Fruit fly (Drosophila melanogaster) whole organism, embryonic: ENCODE results near the gene Pex5.

Experiments used
- Ada2b ChIP-seq: fragments of 200-800 bp; sonication (Bioruptor generic); IDR thresholded peaks from 2 replicates; pipeline ENCODE4 v1.3.6; 2022; ENCODE audit warnings: missing biosample characterization, missing genetic modification characterization
- B-H1 ChIP-seq: fragments of 200-800 bp; sonication (Bioruptor generic); IDR thresholded peaks from 3 replicates; pipeline ENCODE4 v1.3.6; 2022; ENCODE audit warnings: missing biosample characterization, missing genetic modification characterization
- Bdp1 ChIP-seq: fragments of 200-800 bp; sonication (Bioruptor generic); optimal IDR thresholded peaks from 3 replicates; lab custom pipeline; 2016; ENCODE audit warnings: missing biosample characterization, missing genetic modification characterization
- Bgb ChIP-seq: fragments of 200-800 bp; sonication (Bioruptor generic); IDR thresholded peaks from 2 replicates; pipeline ENCODE4 v1.3.6; 2022; ENCODE audit warnings: missing biosample characterization, missing genetic modification characterization; ENCODE audit not compliant: partially characterized antibody
- CG10431 ChIP-seq: fragments of 200-800 bp; sonication (Bioruptor generic); optimal IDR thresholded peaks from 3 replicates; lab custom pipeline; 2018; ENCODE audit warnings: missing biosample characterization, mild to moderate bottlenecking, missing genetic modification characterization
- CG10462 ChIP-seq: fragments of 200-800 bp; sonication (Bioruptor generic); optimal IDR thresholded peaks from 2 replicates; lab custom pipeline; 2016; ENCODE audit warnings: missing biosample characterization, missing genetic modification characterization
- CG12236 ChIP-seq: fragments of 200-800 bp; sonication (Bioruptor generic); optimal IDR thresholded peaks from 2 replicates; lab custom pipeline; 2016; ENCODE audit warnings: missing biosample characterization, missing genetic modification characterization
- CG13287 ChIP-seq: fragments of 200-800 bp; sonication (Bioruptor generic); IDR thresholded peaks from 2 replicates; pipeline ENCODE4 v1.3.6; 2022; ENCODE audit warnings: missing biosample characterization, missing genetic modification characterization; ENCODE audit not compliant: partially characterized antibody
- CG1602 ChIP-seq: fragments of 200-800 bp; sonication (Bioruptor generic); optimal IDR thresholded peaks from 3 replicates; lab custom pipeline; 2016; ENCODE audit warnings: missing biosample characterization, missing genetic modification characterization
- CG2129 ChIP-seq: fragments of 200-800 bp; sonication (Bioruptor generic); IDR thresholded peaks from 2 replicates; pipeline ENCODE4 v1.3.6; 2022; ENCODE audit warnings: missing biosample characterization, missing genetic modification characterization; ENCODE audit not compliant: partially characterized antibody
- CG30403 ChIP-seq: fragments of 200-800 bp; sonication (Bioruptor generic); optimal IDR thresholded peaks from 3 replicates; lab custom pipeline; 2016; ENCODE audit warnings: missing biosample characterization, missing genetic modification characterization
- CG30431 ChIP-seq: fragments of 200-800 bp; sonication (Bioruptor generic); optimal IDR thresholded peaks from 2 replicates; lab custom pipeline; 2017; ENCODE audit warnings: missing biosample characterization, missing genetic modification characterization
- CG32772 ChIP-seq: fragments of 200-800 bp; sonication (Bioruptor generic); IDR thresholded peaks from 2 replicates; pipeline ENCODE4 v1.3.6; 2022; ENCODE audit warnings: missing biosample characterization, missing genetic modification characterization
- CG6791 ChIP-seq: fragments of 200-800 bp; sonication (Bioruptor generic); IDR thresholded peaks from 3 replicates; pipeline ENCODE4 v1.3.6; 2022; ENCODE audit warnings: missing biosample characterization, missing genetic modification characterization; ENCODE audit not compliant: partially characterized antibody
- CG6854 ChIP-seq: fragments of 200-800 bp; sonication (Bioruptor generic); optimal IDR thresholded peaks from 3 replicates; lab custom pipeline; 2017; ENCODE audit warnings: missing biosample characterization, mild to moderate bottlenecking, missing genetic modification characterization
- CG8944 ChIP-seq: fragments of 200-800 bp; sonication (Bioruptor generic); optimal IDR thresholded peaks from 3 replicates; lab custom pipeline; 2016; ENCODE audit warnings: missing biosample characterization, missing genetic modification characterization
- Dbx ChIP-seq: fragments of 200-800 bp; sonication (Bioruptor generic); IDR thresholded peaks from 3 replicates; pipeline ENCODE4 v1.3.6; 2022; ENCODE audit warnings: missing biosample characterization, missing genetic modification characterization
- Dll ChIP-seq: fragments of 200-800 bp; sonication (Bioruptor generic); IDR thresholded peaks from 4 replicates; pipeline ENCODE4 v1.3.6; 2022; ENCODE audit warnings: missing biosample characterization, missing genetic modification characterization; ENCODE audit not compliant: partially characterized antibody
- Drgx ChIP-seq: fragments of 200-800 bp; sonication (Bioruptor generic); IDR thresholded peaks from 2 replicates; pipeline ENCODE4 v1.3.6; 2022; ENCODE audit warnings: missing biosample characterization, missing genetic modification characterization
- Eip74EF ChIP-seq, 2 experiments: fragments of 200-800 bp in 1 of 2; fragments of >200 bp in 1 of 2; sonication (Bioruptor generic) in 1 of 2; optimal IDR thresholded peaks; 2 replicates each; lab custom pipeline; 2017 to 2019; ENCODE audit warnings: missing biosample characterization in 2 of 2, missing genetic modification characterization in 2 of 2, mild to moderate bottlenecking in 1 of 2, moderate library complexity in 1 of 2
- HLH4C ChIP-seq: fragments of 200-800 bp; sonication (Bioruptor generic); IDR thresholded peaks from 3 replicates; pipeline ENCODE4 v1.3.6; 2022; ENCODE audit warnings: missing biosample characterization, missing genetic modification characterization; ENCODE audit not compliant: partially characterized antibody
- Hmr ChIP-seq: fragments of 200-800 bp; sonication (Bioruptor generic); optimal IDR thresholded peaks from 3 replicates; lab custom pipeline; 2017; ENCODE audit warnings: mild to moderate bottlenecking, missing biosample characterization, missing genetic modification reagents, missing genetic modification characterization
- Neu2 ChIP-seq: fragments of 200-800 bp; sonication (Bioruptor generic); optimal IDR thresholded peaks from 3 replicates; lab custom pipeline; 2016; ENCODE audit warnings: missing biosample characterization, missing genetic modification characterization, borderline replicate concordance
- Optix ChIP-seq: fragments of 200-800 bp; sonication (Bioruptor generic); IDR thresholded peaks from 3 replicates; pipeline ENCODE4 v1.3.6; 2022; ENCODE audit warnings: missing biosample characterization, missing genetic modification characterization
- Ravus ChIP-seq: fragments of 200-800 bp; sonication (Bioruptor generic); IDR thresholded peaks from 2 replicates; pipeline ENCODE4 v1.3.6; 2022; ENCODE audit warnings: missing biosample characterization, missing genetic modification characterization
- Sox100B ChIP-seq: fragments of 200-800 bp; sonication (Bioruptor generic); optimal IDR thresholded peaks from 3 replicates; lab custom pipeline; 2018; ENCODE audit warnings: missing biosample characterization, mild to moderate bottlenecking, missing genetic modification characterization
- Spps ChIP-seq: fragments of 200-800 bp; sonication (Bioruptor generic); optimal IDR thresholded peaks from 2 replicates; lab custom pipeline; 2018; ENCODE audit warnings: missing biosample characterization, mild to moderate bottlenecking, missing genetic modification characterization
- Usf ChIP-seq: fragments of 200-800 bp; sonication (Bioruptor generic); optimal IDR thresholded peaks from 2 replicates; lab custom pipeline; 2017; ENCODE audit warnings: missing genotype, missing biosample characterization, missing genetic modification characterization
- crc ChIP-seq: fragments of 200-800 bp; sonication (Bioruptor generic); optimal IDR thresholded peaks from 2 replicates; lab custom pipeline; 2016; ENCODE audit warnings: missing biosample characterization, missing genetic modification characterization
- dm ChIP-seq: fragments of 200-800 bp; sonication (Bioruptor generic); optimal IDR thresholded peaks from 3 replicates; lab custom pipeline; 2016; ENCODE audit warnings: missing biosample characterization, missing genetic modification characterization
- dysf ChIP-seq: fragments of 200-800 bp; sonication (Bioruptor generic); IDR thresholded peaks from 3 replicates; pipeline ENCODE4 v1.3.6; 2022; ENCODE audit warnings: missing biosample characterization, missing genetic modification characterization
- ftz-f1 ChIP-seq: fragments of 200-800 bp; sonication (Bioruptor generic); optimal IDR thresholded peaks from 2 replicates; lab custom pipeline; 2016; ENCODE audit warnings: missing biosample characterization, missing genetic modification characterization
- gro ChIP-seq: fragments of 200-800 bp; sonication (Bioruptor generic); optimal IDR thresholded peaks from 2 replicates; lab custom pipeline; 2016; ENCODE audit warnings: missing biosample characterization, missing genetic modification characterization
- insv ChIP-seq, 2 experiments: fragments of 200-800 bp; sonication (Bioruptor generic); optimal IDR thresholded peaks; 3 replicates each; lab custom pipeline; 2016 to 2018; ENCODE audit warnings: missing biosample characterization in 2 of 2, missing genetic modification characterization in 2 of 2
- jing ChIP-seq: fragments of 200-800 bp; sonication (Bioruptor generic); optimal IDR thresholded peaks from 2 replicates; lab custom pipeline; 2018; ENCODE audit warnings: missing biosample characterization, mild to moderate bottlenecking, missing genetic modification characterization
- kni ChIP-seq: fragments of 200-800 bp; sonication (Bioruptor generic); optimal IDR thresholded peaks from 3 replicates; lab custom pipeline; 2017; ENCODE audit warnings: mild to moderate bottlenecking, missing biosample characterization, missing genetic modification reagents, missing genetic modification characterization
- nerfin-2 ChIP-seq: fragments of 200-800 bp; sonication (Bioruptor generic); IDR thresholded peaks from 2 replicates; pipeline ENCODE4 v1.3.6; 2022; ENCODE audit warnings: missing biosample characterization, missing genetic modification characterization; ENCODE audit not compliant: partially characterized antibody
- nmo ChIP-seq: fragments of 200-800 bp; sonication (Bioruptor generic); optimal IDR thresholded peaks from 2 replicates; lab custom pipeline; 2018; ENCODE audit warnings: missing biosample characterization, mild to moderate bottlenecking, missing genetic modification characterization, moderate library complexity
- pum ChIP-seq: fragments of 200-800 bp; sonication (Bioruptor generic); optimal IDR thresholded peaks from 2 replicates; lab custom pipeline; 2016; ENCODE audit warnings: missing biosample characterization, missing genetic modification characterization
- repo ChIP-seq: fragments of 200-800 bp; sonication (Bioruptor generic); optimal IDR thresholded peaks from 2 replicates; lab custom pipeline; 2016; ENCODE audit warnings: missing biosample characterization, missing genetic modification characterization
- sc ChIP-seq, 3 experiments: fragments of >200 bp in 2 of 3; fragments of 200-800 bp in 1 of 3; sonication (Bioruptor generic) in 1 of 3; optimal IDR thresholded peaks; 2 replicates in 2 of 3; 3 replicates in 1 of 3; lab custom pipeline; 2017; ENCODE audit warnings: mild to moderate bottlenecking in 1 of 3, missing biosample characterization in 1 of 3, missing genetic modification characterization in 1 of 3, missing genetic modification reagents in 1 of 3
- seq ChIP-seq: fragments of 200-800 bp; sonication (Bioruptor generic); IDR thresholded peaks from 2 replicates; pipeline ENCODE4 v1.3.6; 2022; ENCODE audit warnings: missing biosample characterization, missing genetic modification characterization
- sisA ChIP-seq: fragments of 200-800 bp; sonication (Bioruptor generic); IDR thresholded peaks from 2 replicates; pipeline ENCODE4 v1.3.6; 2022; ENCODE audit warnings: missing biosample characterization, missing genetic modification characterization
- sob ChIP-seq: fragments of 200-800 bp; sonication (Bioruptor generic); IDR thresholded peaks from 2 replicates; pipeline ENCODE4 v1.3.6; 2022; ENCODE audit warnings: missing biosample characterization, missing genetic modification characterization
- stc ChIP-seq: fragments of 200-800 bp; sonication (Bioruptor generic); IDR thresholded peaks from 2 replicates; pipeline ENCODE4 v1.3.6; 2022; ENCODE audit warnings: missing biosample characterization, missing genetic modification characterization
- tna ChIP-seq: fragments of 200-800 bp; sonication (Bioruptor generic); IDR thresholded peaks from 2 replicates; pipeline ENCODE4 v1.3.6; 2022; ENCODE audit warnings: missing biosample characterization, missing genetic modification characterization; ENCODE audit not compliant: partially characterized antibody
- trh ChIP-seq: fragments of 200-800 bp; sonication (Bioruptor generic); optimal IDR thresholded peaks from 2 replicates; lab custom pipeline; 2016; ENCODE audit warnings: missing biosample characterization, missing genetic modification characterization
- vfl ChIP-seq: fragments of 200-800 bp; sonication (Bioruptor generic); optimal IDR thresholded peaks from 2 replicates; lab custom pipeline; 2016; ENCODE audit warnings: missing biosample characterization, missing genetic modification characterization

Gene Pex5

DNA sequence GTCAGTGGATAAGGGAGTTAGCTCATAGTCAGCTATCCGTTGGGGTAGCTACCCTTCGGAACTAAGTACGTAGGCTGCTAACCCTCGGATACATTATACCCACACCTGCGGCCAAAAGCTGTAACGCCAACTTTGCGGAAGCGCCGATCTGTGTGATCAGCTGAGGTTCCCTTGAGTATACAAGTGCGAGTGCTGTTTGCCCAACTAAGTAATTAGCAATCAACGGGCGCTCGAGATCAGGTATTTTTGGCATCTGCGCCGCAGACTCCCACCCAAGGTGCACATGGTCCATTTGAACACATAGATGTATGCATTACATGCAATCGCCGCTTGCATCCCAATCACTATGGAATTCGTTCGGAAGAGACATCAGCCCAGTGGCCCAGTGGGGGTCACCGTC, 14.8 kb downstream of the Pex5 start (continued):
- TF ChIP-seq CG13287 (GFP tag; lab: Robert Waterston, UW): no peak

DNA sequence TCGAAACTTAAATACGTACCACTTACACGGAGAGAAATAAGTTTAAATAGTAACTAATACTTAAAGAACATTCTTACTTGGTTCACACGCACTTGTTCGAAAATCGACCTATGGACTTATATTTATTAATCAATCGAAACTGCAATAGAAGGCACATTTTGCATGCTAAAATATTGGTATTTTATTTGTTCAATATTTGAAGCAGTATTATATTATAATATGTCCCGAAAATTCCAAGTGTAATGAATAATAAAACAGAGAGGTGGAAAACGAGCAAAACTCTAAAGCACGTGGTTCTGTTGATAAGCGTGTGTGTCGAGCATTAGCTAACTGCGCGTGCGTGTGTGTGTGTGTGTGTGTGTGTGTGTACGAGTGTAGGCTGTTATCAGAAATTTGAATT, 18.9 kb downstream of the Pex5 start:
- TF ChIP-seq Drgx (GFP tag; lab: Robert Waterston, UW) (no peak), CG30403 (peak; percentile 88), tna (GFP tag; lab: Robert Waterston, UW) (no peak), Optix (GFP tag; lab: Robert Waterston, UW) (no peak), Usf (GFP tag; lab: Kevin White, UChicago) (peak; percentile 64), seq (GFP tag; lab: Robert Waterston, UW) (peak; percentile 82), CG12236 (GFP tag; lab: Kevin White, UChicago) (peak; percentile 42), dm (GFP tag; lab: Kevin White, UChicago) (peak; percentile 69), gro (GFP tag; lab: Kevin White, UChicago) (peak; percentile 96), crc (GFP tag; lab: Kevin White, UChicago) (peak; percentile 66), stc (GFP tag; lab: Robert Waterston, UW) (peak; percentile 67; the same call in 1 of the 2 replicates), CG30431 (GFP tag; lab: Kevin White, UChicago) (peak; percentile 72), kni (no peak), pum (GFP tag; lab: Kevin White, UChicago) (peak; percentile 58), Dll (GFP tag; lab: Robert Waterston, UW) (no peak), trh (GFP tag; lab: Kevin White, UChicago) (peak; percentile 19), CG10462 (GFP tag; lab: Kevin White, UChicago) (peak; percentile 53), CG6791 (no peak), CG32772 (GFP tag; lab: Robert Waterston, UW) (peak; percentile 70), CG2129 (GFP tag; lab: Robert Waterston, UW) (no peak), vfl (GFP tag; lab: Kevin White, UChicago) (peak; percentile 77), sc (optimal IDR thresholded peaks at IDR 0.05; lab: Kevin White, UChicago) (no peak), sc (GFP tag; optimal IDR thresholded peaks at IDR 0.05; lab: Kevin White, UChicago) (peak; percentile 40), Sox100B (GFP tag; lab: Kevin White, UChicago) (peak; percentile 81), Spps (tag; lab: Kevin White, UChicago) (peak; percentile 46), ftz-f1 (GFP tag; lab: Kevin White, UChicago) (peak; percentile 62), CG10431 (GFP tag; lab: Kevin White, UChicago) (no peak), Ravus (GFP tag; lab: Robert Waterston, UW) (peak; percentile 39; the same call in 1 of the 2 replicates), sisA (GFP tag; lab: Robert Waterston, UW) (peak; percentile 64), insv (GFP tag; optimal IDR thresholded peaks at IDR 0.05; lab: Kevin White, UChicago) (peak in 1 of 2 experiments; percentile 38), HLH4C (no peak), Bgb (no peak), CG1602 (GFP tag; lab: Kevin White, UChicago) (peak; percentile 74), repo (GFP tag; lab: Kevin White, UChicago) (peak; percentile 62), Bdp1 (GFP tag; lab: Kevin White, UChicago) (peak; percentile 44), dysf (peak; percentile 87), nerfin-2 (GFP tag; lab: Robert Waterston, UW) (no peak), Neu2 (GFP tag; lab: Kevin White, UChicago) (no peak), CG8944 (GFP tag; lab: Kevin White, UChicago) (peak; percentile 43), B-H1 (GFP tag; lab: Robert Waterston, UW) (peak; percentile 31; the same call in 1 of the 3 replicates), Eip74EF (GFP tag; optimal IDR thresholded peaks at IDR 0.05; lab: Kevin White, UChicago) (peak in 1 of 2 experiments; percentile 76), CG6854 (peak; percentile 87), Ada2b (GFP tag; lab: Robert Waterston, UW) (peak; percentile 75), jing (peak; percentile 70), Hmr (GFP tag; lab: Kevin White, UChicago) (peak; percentile 95), nmo (GFP tag; lab: Kevin White, UChicago) (peak; percentile 84), Dbx (GFP tag; lab: Robert Waterston, UW) (peak; percentile 85), sob (peak; percentile 86)
